Fruit fly (Drosophila melanogaster) whole organism, prepupa: ENCODE results near the gene CG9312.

Experiments used
- CG10669 ChIP-seq: fragments of 200-800 bp; sonication (Bioruptor generic); optimal IDR thresholded peaks from 3 replicates; lab custom pipeline; 2018; ENCODE audit warnings: missing biosample characterization, mild to moderate bottlenecking, missing genetic modification characterization, moderate library complexity
- CG11762 ChIP-seq: fragments of 200-800 bp; sonication (Bioruptor generic); optimal IDR thresholded peaks from 3 replicates; lab custom pipeline; 2016; ENCODE audit warnings: missing biosample characterization, missing genetic modification characterization; ENCODE audit not compliant: insufficient read depth
- CG11902 ChIP-seq: fragments of 200-800 bp; sonication (Bioruptor generic); optimal IDR thresholded peaks from 3 replicates; lab custom pipeline; 2016; ENCODE audit warnings: missing biosample characterization, missing genetic modification characterization
- CG15336 ChIP-seq: fragments of 200-800 bp; sonication (Bioruptor generic); IDR thresholded peaks from 2 replicates; pipeline ENCODE4 v1.3.6; 2022; ENCODE audit warnings: missing biosample characterization, missing genetic modification characterization
- CG3032 ChIP-seq: fragments of 200-800 bp; optimal IDR thresholded peaks from 2 replicates; lab custom pipeline; 2019; ENCODE audit warnings: missing biosample characterization, mild to moderate bottlenecking, missing genetic modification characterization, moderate library complexity
- CG32006 ChIP-seq: fragments of 200-800 bp; sonication (Bioruptor generic); optimal IDR thresholded peaks from 3 replicates; lab custom pipeline; 2017; ENCODE audit warnings: missing biosample characterization, mild to moderate bottlenecking, missing genetic modification characterization
- CG4318 ChIP-seq: fragments of 200-800 bp; sonication (Bioruptor generic); optimal IDR thresholded peaks from 3 replicates; lab custom pipeline; 2017; ENCODE audit warnings: missing biosample characterization, mild to moderate bottlenecking, missing genetic modification characterization
- CG6163 ChIP-seq: fragments of 200-800 bp; sonication (Bioruptor generic); IDR thresholded peaks from 3 replicates; pipeline ENCODE4 v1.3.6; 2022; ENCODE audit warnings: missing biosample characterization, missing genetic modification characterization
- CG6276 ChIP-seq: fragments of 200-800 bp; sonication (Bioruptor generic); optimal IDR thresholded peaks from 2 replicates; lab custom pipeline; 2017; ENCODE audit warnings: missing biosample characterization, mild to moderate bottlenecking, missing genetic modification characterization
- CG6792 ChIP-seq: fragments of 200-800 bp; sonication (Bioruptor generic); optimal IDR thresholded peaks from 3 replicates; lab custom pipeline; 2016; ENCODE audit warnings: missing biosample characterization, missing genetic modification characterization
- CG6808 ChIP-seq: fragments of 200-800 bp; sonication (Bioruptor generic); optimal IDR thresholded peaks from 3 replicates; lab custom pipeline; 2017; ENCODE audit warnings: missing biosample characterization, missing genetic modification characterization, mild to moderate bottlenecking, moderate library complexity, missing genetic modification reagents
- CG6854 ChIP-seq: fragments of 200-800 bp; sonication (Bioruptor generic); optimal IDR thresholded peaks from 2 replicates; lab custom pipeline; 2017; ENCODE audit warnings: missing biosample characterization, mild to moderate bottlenecking, missing genetic modification characterization
- CG7368 ChIP-seq: fragments of 200-800 bp; sonication (Bioruptor generic); optimal IDR thresholded peaks from 3 replicates; lab custom pipeline; 2016; ENCODE audit warnings: missing biosample characterization, missing genetic modification characterization
- CG9139 ChIP-seq: fragments of 200-800 bp; sonication (Bioruptor generic); optimal IDR thresholded peaks from 3 replicates; lab custom pipeline; 2017; ENCODE audit warnings: missing biosample characterization, mild to moderate bottlenecking, missing genetic modification characterization
- Eip75B ChIP-seq: fragments of 200-800 bp; sonication (Bioruptor generic); optimal IDR thresholded peaks from 3 replicates; lab custom pipeline; 2016; ENCODE audit warnings: missing biosample characterization, missing genetic modification characterization
- Eip78C ChIP-seq: fragments of 200-800 bp; sonication (Bioruptor generic); peaks from one replicate; lab custom pipeline; 2016; ENCODE audit warnings: missing biosample characterization, missing genetic modification characterization
- Eip93F ChIP-seq: fragments of 200-800 bp; sonication (Bioruptor generic); optimal IDR thresholded peaks from 2 replicates; lab custom pipeline; 2016; ENCODE audit warnings: missing biosample characterization, mild to moderate bottlenecking, missing genetic modification characterization
- Hr38 ChIP-seq: sonication (Bioruptor generic); optimal IDR thresholded peaks from 2 replicates; lab custom pipeline; 2016; ENCODE audit warnings: missing biosample characterization, missing genetic modification characterization
- Hr39 ChIP-seq: fragments of 200-800 bp; sonication (Bioruptor generic); optimal IDR thresholded peaks from 2 replicates; lab custom pipeline; 2016; ENCODE audit warnings: missing biosample characterization, missing genetic modification characterization
- Hr4 ChIP-seq: fragments of 200-800 bp; sonication (Bioruptor generic); optimal IDR thresholded peaks from 3 replicates; lab custom pipeline; 2016; ENCODE audit warnings: missing biosample characterization, missing genetic modification characterization
- Lpt ChIP-seq: fragments of 200-800 bp; sonication (Bioruptor generic); optimal IDR thresholded peaks from 3 replicates; lab custom pipeline; 2016; ENCODE audit warnings: missing biosample characterization, missing genetic modification characterization
- Met ChIP-seq: fragments of 200-800 bp; sonication (Bioruptor generic); optimal IDR thresholded peaks from 3 replicates; lab custom pipeline; 2016; ENCODE audit warnings: missing biosample characterization, missing genetic modification characterization
- OdsH ChIP-seq: fragments of 200-800 bp; sonication (Bioruptor generic); optimal IDR thresholded peaks from 3 replicates; lab custom pipeline; 2016; ENCODE audit warnings: missing biosample characterization, missing genetic modification characterization
- Smox ChIP-seq: fragments of 200-800 bp; sonication (Bioruptor generic); optimal IDR thresholded peaks from 3 replicates; lab custom pipeline; 2016; ENCODE audit warnings: missing biosample characterization, missing genetic modification characterization
- Sox15 ChIP-seq: fragments of 200-800 bp; sonication (Bioruptor generic); optimal IDR thresholded peaks from 3 replicates; lab custom pipeline; 2016; ENCODE audit warnings: missing biosample characterization, missing genetic modification characterization
- achi ChIP-seq: fragments of 200-800 bp; sonication (Bioruptor generic); optimal IDR thresholded peaks from 3 replicates; lab custom pipeline; 2016; ENCODE audit warnings: missing biosample characterization, missing genetic modification characterization
- acj6 ChIP-seq: fragments of 200-800 bp; sonication (Bioruptor generic); optimal IDR thresholded peaks from 3 replicates; lab custom pipeline; 2016; ENCODE audit warnings: missing biosample characterization, missing genetic modification characterization
- cyc ChIP-seq: fragments of 200-800 bp; sonication (Bioruptor generic); optimal IDR thresholded peaks from 3 replicates; lab custom pipeline; 2016; ENCODE audit warnings: missing biosample characterization, missing genetic modification characterization
- dac ChIP-seq: fragments of 200-800 bp; sonication (Bioruptor generic); optimal IDR thresholded peaks from 2 replicates; lab custom pipeline; 2017; ENCODE audit warnings: missing biosample characterization, mild to moderate bottlenecking, missing genetic modification characterization
- dsx ChIP-seq: fragments of 200-800 bp; optimal IDR thresholded peaks from 3 replicates; lab custom pipeline; 2019; ENCODE audit warnings: missing biosample characterization, mild to moderate bottlenecking, missing genetic modification characterization, moderate library complexity; ENCODE audit not compliant: poor library complexity, severe bottlenecking
- eg ChIP-seq: fragments of 200-800 bp; sonication (Bioruptor generic); IDR thresholded peaks from 3 replicates; pipeline ENCODE4 v1.3.6; 2022; ENCODE audit warnings: missing biosample characterization, missing genetic modification characterization
- fd85E ChIP-seq: fragments of 200-800 bp; sonication (Bioruptor generic); optimal IDR thresholded peaks from 3 replicates; lab custom pipeline; 2016; ENCODE audit warnings: missing biosample characterization, missing genetic modification characterization
- fkh ChIP-seq: fragments of 200-800 bp; sonication (Bioruptor generic); optimal IDR thresholded peaks from 3 replicates; lab custom pipeline; 2017; ENCODE audit warnings: missing biosample characterization, mild to moderate bottlenecking, missing genetic modification characterization, moderate library complexity
- net ChIP-seq: fragments of 200-800 bp; sonication (Bioruptor generic); optimal IDR thresholded peaks from 3 replicates; lab custom pipeline; 2016; ENCODE audit warnings: missing biosample characterization, missing genetic modification characterization
- pdm3 ChIP-seq: fragments of 200-800 bp; sonication (Bioruptor generic); optimal IDR thresholded peaks from 3 replicates; lab custom pipeline; 2016; ENCODE audit warnings: missing biosample characterization, missing genetic modification characterization
- spab ChIP-seq: fragments of 200-800 bp; sonication (Bioruptor generic); optimal IDR thresholded peaks from 2 replicates; lab custom pipeline; 2017; ENCODE audit warnings: missing biosample characterization, mild to moderate bottlenecking, missing genetic modification characterization, missing genetic modification reagents
- ss ChIP-seq, 2 experiments: fragments of 200-800 bp; sonication (Bioruptor generic); optimal IDR thresholded peaks; 2 replicates in 1 of 2; 3 replicates in 1 of 2; lab custom pipeline; 2017 to 2018; ENCODE audit warnings: mild to moderate bottlenecking in 2 of 2, missing biosample characterization in 2 of 2, missing genetic modification characterization in 2 of 2, moderate library complexity in 1 of 2
- svp ChIP-seq: fragments of 200-800 bp; sonication (Bioruptor generic); peaks from one replicate; lab custom pipeline; 2016; ENCODE audit warnings: missing biosample characterization, missing genetic modification characterization
- topi ChIP-seq: fragments of 200-800 bp; sonication (Bioruptor generic); optimal IDR thresholded peaks from 3 replicates; lab custom pipeline; 2016; ENCODE audit warnings: missing biosample characterization, missing genetic modification characterization
- vri ChIP-seq: fragments of 200-800 bp; sonication (Bioruptor generic); optimal IDR thresholded peaks from 3 replicates; lab custom pipeline; 2016; ENCODE audit warnings: missing biosample characterization, mild to moderate bottlenecking, missing genetic modification characterization

CG9312 gene

DNA sequence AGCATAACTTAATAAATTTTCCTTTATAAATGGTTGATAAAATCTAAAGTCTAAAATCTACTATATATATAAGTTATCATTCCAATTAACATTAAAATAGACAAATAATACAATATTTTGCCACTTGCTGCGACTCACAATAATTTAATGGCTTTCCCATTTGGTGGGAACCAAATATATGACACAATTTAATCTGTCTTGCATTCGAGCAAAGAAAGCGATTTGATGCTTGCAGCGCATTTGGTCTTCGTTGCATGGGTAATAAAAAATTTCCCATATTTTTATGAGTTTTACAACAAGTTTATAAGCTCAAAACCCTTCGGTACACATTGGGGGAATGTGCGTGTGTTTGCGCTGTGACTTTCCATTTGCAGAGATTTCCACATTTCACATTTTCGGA lies 38.8 kb upstream of the CG9312 start (continued):
- TF ChIP-seq CG9139 (GFP tag; lab: Kevin White, UChicago) (no peak), Lpt (GFP tag; lab: Kevin White, UChicago) (no peak), fkh (no peak), cyc (no peak), ss (GFP tag; optimal IDR thresholded peaks at IDR 0.05; lab: Kevin White, UChicago) (no peak), CG32006 (GFP tag; lab: Kevin White, UChicago) (peak; percentile 50), eg (GFP tag; lab: Robert Waterston, UW) (no peak), vri (GFP tag; lab: Kevin White, UChicago) (no peak), Met (GFP tag; lab: Kevin White, UChicago) (no peak), achi (no peak), Smox (GFP tag; lab: Kevin White, UChicago) (no peak), dac (GFP tag; lab: Kevin White, UChicago) (no peak), Hr38 (GFP tag; lab: Kevin White, UChicago) (no peak), CG10669 (GFP tag; lab: Kevin White, UChicago) (no peak), CG15336 (GFP tag; lab: Robert Waterston, UW) (peak; percentile 16; the same call in 1 of the 2 replicates), CG11762 (GFP tag; lab: Kevin White, UChicago) (no peak), spab (GFP tag; lab: Kevin White, UChicago) (no peak), Hr4 (GFP tag; lab: Kevin White, UChicago) (peak; percentile 35), CG6854 (GFP tag; lab: Kevin White, UChicago) (no peak), Eip78C (peak; percentile 62), CG7368 (GFP tag; lab: Kevin White, UChicago) (no peak), CG6808 (no peak), CG3032 (tag; lab: Kevin White, UChicago) (no peak), Hr39 (GFP tag; lab: Kevin White, UChicago) (no peak), dsx (GFP tag; lab: Kevin White, UChicago) (no peak), Eip93F (GFP tag; lab: Kevin White, UChicago) (no peak), CG4318 (GFP tag; lab: Kevin White, UChicago) (no peak), svp (GFP tag; lab: Kevin White, UChicago) (peak; percentile 62), Sox15 (no peak), CG6163 (GFP tag; lab: Robert Waterston, UW) (no peak), Eip75B (GFP tag; lab: Kevin White, UChicago) (no peak), CG6276 (GFP tag; lab: Kevin White, UChicago) (no peak), CG11902 (GFP tag; lab: Kevin White, UChicago) (no peak), acj6 (GFP tag; lab: Kevin White, UChicago) (no peak), CG6792 (no peak)

- TF ChIP-seq Hr4 (GFP tag; lab: Kevin White, UChicago) (no peak), topi (no peak)
Observed at dm6 chr3R:13728897-13729296, 36.7 kb upstream of the CG9312 start.

dm6 chr3R:13730005-13730404 lies 35.6 kb upstream of the CG9312 start:
- TF ChIP-seq eg (GFP tag; lab: Robert Waterston, UW) (peak; percentile 29; the same call in 1 of the 3 replicates), CG6163 (GFP tag; lab: Robert Waterston, UW) (0 out of 3 replicates have a peak, but pooled peaks have one; percentile 22), OdsH (no peak), net (GFP tag; lab: Kevin White, UChicago) (no peak), pdm3 (GFP tag; lab: Kevin White, UChicago) (no peak), fd85E (GFP tag; lab: Kevin White, UChicago) (no peak), ss (GFP tag; optimal IDR thresholded peaks at IDR 0.05; lab: Kevin White, UChicago) (peak in 1 of 2 experiments; percentile 3)
